Fruit fly (Drosophila melanogaster): ENCODE data around the gene meru.

Gene meru

dm6 chr3L:15825493-15826209 is 18.2 kb downstream of the meru start (continued):
- TF ChIP-seq CG12155 (GFP tag; optimal IDR thresholded peaks at IDR 0.05) (no peak), Hmr (GFP tag; optimal IDR thresholded peaks at IDR 0.05) (peak; percentile 46), Eip74EF (GFP tag; optimal IDR thresholded peaks at IDR 0.05) (no peak), CG18599 (GFP tag; optimal IDR thresholded peaks at IDR 0.05) (peak; percentile 68), lilli (GFP tag; optimal IDR thresholded peaks at IDR 0.05) (peak; percentile 28), cwo (GFP tag; optimal IDR thresholded peaks at IDR 0.05) (peak; percentile 16), HLHmδ (GFP tag; optimal IDR thresholded peaks at IDR 0.05) (no peak), odd (GFP tag; optimal IDR thresholded peaks at IDR 0.05) (peak; percentile 32), CG1832 (GFP tag; optimal IDR thresholded peaks at IDR 0.05) (no peak), gsb-n (tag; optimal IDR thresholded peaks at IDR 0.05) (peak; percentile 53), CG8924 (tag; optimal IDR thresholded peaks at IDR 0.05) (peak; percentile 1), gro (GFP tag; optimal IDR thresholded peaks at IDR 0.05) (peak; percentile 49), CG6854 (GFP tag; optimal IDR thresholded peaks at IDR 0.05) (peak; percentile 15), onecut (GFP tag; IDR thresholded peaks at IDR 0.05) (peak; percentile 32; the same call in 1 of the 2 replicates), ara (GFP tag; IDR thresholded peaks at IDR 0.05) (peak; percentile 55; the same call in 1 of the 2 replicates), Atf6 (GFP tag; IDR thresholded peaks at IDR 0.05) (no peak), pho (GFP tag; optimal IDR thresholded peaks at IDR 0.05) (no peak), sr (GFP tag; IDR thresholded peaks at IDR 0.05) (peak; percentile 85), CG15696 (tag; optimal IDR thresholded peaks at IDR 0.05) (peak; percentile 7), CG16779 (GFP tag; IDR thresholded peaks at IDR 0.05) (no peak), lbe (GFP tag; optimal IDR thresholded peaks at IDR 0.05) (peak; percentile 73), BtbVII (GFP tag; optimal IDR thresholded peaks at IDR 0.05) (peak; percentile 35), CG34422 (GFP tag; IDR thresholded peaks at IDR 0.05) (peak; percentile 44; the same call in 1 of the 3 replicates), CG18011 (GFP tag; optimal IDR thresholded peaks at IDR 0.05) (peak; percentile 30), B-H2 (GFP tag; optimal IDR thresholded peaks at IDR 0.05) (peak; percentile 19), bbx (GFP tag; IDR thresholded peaks at IDR 0.05; ENCODE audit: partially characterized antibody) (no peak), CG5180 (GFP tag; optimal IDR thresholded peaks at IDR 0.05) (no peak), CG12769 (tag; optimal IDR thresholded peaks at IDR 0.05) (peak; percentile 26), caup (GFP tag; optimal IDR thresholded peaks at IDR 0.05; ENCODE audit: severe bottlenecking) (peak; percentile 11), HmgZ (tag; optimal IDR thresholded peaks at IDR 0.05) (peak; percentile 57), salm (tag; optimal IDR thresholded peaks at IDR 0.05) (peak; percentile 15), Side (GFP tag; optimal IDR thresholded peaks at IDR 0.05) (peak; percentile 8), mld (GFP tag; IDR thresholded peaks at IDR 0.05; ENCODE audit: partially characterized antibody) (no peak), NC2α (GFP tag; optimal IDR thresholded peaks at IDR 0.05) (no peak), CG9437 (GFP tag; optimal IDR thresholded peaks at IDR 0.05) (no peak), gce (GFP tag; IDR thresholded peaks at IDR 0.05) (no peak), CG2116 (GFP tag; optimal IDR thresholded peaks at IDR 0.05) (peak; percentile 4), z (GFP tag; IDR thresholded peaks at IDR 0.05) (peak; percentile 83; the same call in 2 of the 3 replicates), abd-A (tag; optimal IDR thresholded peaks at IDR 0.05) (peak; percentile 8), CG8478 (optimal IDR thresholded peaks at IDR 0.05) (peak; percentile 89), CG15514 (GFP tag; optimal IDR thresholded peaks at IDR 0.05) (peak; percentile 53), vvl (GFP tag; IDR thresholded peaks at IDR 0.05) (peak; percentile 48; the same call in 1 of the 2 replicates), CG6683 (GFP tag; optimal IDR thresholded peaks at IDR 0.05) (peak; percentile 9), Gsc (GFP tag; IDR thresholded peaks at IDR 0.05) (no peak), Adf1 (GFP tag; IDR thresholded peaks at IDR 0.05) (peak; percentile 98), PHDP (tag; optimal IDR thresholded peaks at IDR 0.05) (peak; percentile 39), Xrp1 (GFP tag; IDR thresholded peaks at IDR 0.05) (peak; percentile 47; the same call in 1 of the 2 replicates), grn (GFP tag; optimal IDR thresholded peaks at IDR 0.05) (peak; percentile 35), wor (GFP tag; IDR thresholded peaks at IDR 0.05) (no peak)

Measured in whole organism, embryonic.